Fruit fly (Drosophila melanogaster) whole organism, embryonic: ENCODE data around the gene Usp10.

ENCODE experiments used
- Atf3 ChIP-seq: fragments of 200-800 bp; sonication (Bioruptor generic); optimal IDR thresholded peaks from 3 replicates; lab custom pipeline; 2016; ENCODE audit warnings: missing biosample characterization, missing genetic modification characterization
- Awh ChIP-seq: fragments of 200-800 bp; sonication (Bioruptor generic); IDR thresholded peaks from 2 replicates; pipeline ENCODE4, ENCODE4 v1.3.6; 2022; ENCODE audit warnings: missing biosample characterization, missing genetic modification characterization
- Bdp1 ChIP-seq: fragments of 200-800 bp; sonication (Bioruptor generic); optimal IDR thresholded peaks from 3 replicates; lab custom pipeline; 2016; ENCODE audit warnings: missing biosample characterization, missing genetic modification characterization
- Bgb ChIP-seq: fragments of 200-800 bp; sonication (Bioruptor generic); IDR thresholded peaks from 2 replicates; pipeline ENCODE4 v1.3.6; 2022; ENCODE audit warnings: missing biosample characterization, missing genetic modification characterization; ENCODE audit not compliant: partially characterized antibody
- Bteb2 ChIP-seq: fragments of 200-800 bp; sonication (Bioruptor generic); optimal IDR thresholded peaks from 2 replicates; lab custom pipeline; 2016; ENCODE audit warnings: missing biosample characterization, missing genetic modification characterization
- CG11247 ChIP-seq: fragments of 200-800 bp; sonication (Bioruptor generic); IDR thresholded peaks from 2 replicates; pipeline ENCODE4 v1.3.6; 2022; ENCODE audit warnings: missing biosample characterization, missing genetic modification characterization
- CG12219 ChIP-seq: fragments of 200-800 bp; sonication (Bioruptor generic); optimal IDR thresholded peaks from 3 replicates; lab custom pipeline; 2018; ENCODE audit warnings: missing biosample characterization, mild to moderate bottlenecking, missing genetic modification characterization
- CG12299 ChIP-seq: fragments of 200-800 bp; sonication (Bioruptor generic); optimal IDR thresholded peaks from 2 replicates; lab custom pipeline; 2018; ENCODE audit warnings: missing biosample characterization, mild to moderate bottlenecking, missing genetic modification characterization
- CG13123 ChIP-seq: fragments of 200-800 bp; sonication (Bioruptor generic); optimal IDR thresholded peaks from 2 replicates; lab custom pipeline; 2016; ENCODE audit warnings: missing biosample characterization, missing genetic modification characterization
- CG14710 ChIP-seq: fragments of 200-800 bp; sonication (Bioruptor generic); optimal IDR thresholded peaks from 3 replicates; lab custom pipeline; 2019; ENCODE audit warnings: missing biosample characterization, mild to moderate bottlenecking, missing genetic modification characterization, moderate library complexity
- CG15479 ChIP-seq: fragments of 200-800 bp; sonication (Bioruptor generic); optimal IDR thresholded peaks from 3 replicates; lab custom pipeline; 2019; ENCODE audit warnings: missing biosample characterization, mild to moderate bottlenecking, missing genetic modification characterization, moderate library complexity
- CG15514 ChIP-seq: fragments of 200-800 bp; sonication (Bioruptor generic); optimal IDR thresholded peaks from 3 replicates; lab custom pipeline; 2017; ENCODE audit warnings: missing biosample characterization, missing genetic modification characterization, mild to moderate bottlenecking, moderate library complexity, missing genetic modification reagents
- CG1603 ChIP-seq: fragments of 200-800 bp; sonication (Bioruptor generic); optimal IDR thresholded peaks from 2 replicates; lab custom pipeline; 2019; ENCODE audit warnings: missing biosample characterization, mild to moderate bottlenecking, missing genetic modification characterization, moderate library complexity
- CG16813 ChIP-seq: fragments of 200-800 bp; sonication (Bioruptor generic); IDR thresholded peaks from 3 replicates; pipeline ENCODE4 v1.3.6; 2022; ENCODE audit warnings: missing biosample characterization, missing genetic modification characterization; ENCODE audit not compliant: partially characterized antibody
- CG17186 ChIP-seq: fragments of 200-800 bp; sonication (Bioruptor generic); optimal IDR thresholded peaks from 3 replicates; lab custom pipeline; 2017; ENCODE audit warnings: missing biosample characterization, missing genetic modification reagents, missing genetic modification characterization
- CG17802 ChIP-seq: fragments of 200-800 bp; sonication (Bioruptor generic); optimal IDR thresholded peaks from 2 replicates; lab custom pipeline; 2018; ENCODE audit warnings: missing biosample characterization, mild to moderate bottlenecking, missing genetic modification characterization, moderate library complexity
- CG30431 ChIP-seq: fragments of 200-800 bp; sonication (Bioruptor generic); optimal IDR thresholded peaks from 2 replicates; lab custom pipeline; 2017; ENCODE audit warnings: missing biosample characterization, missing genetic modification characterization
- CG33213 ChIP-seq: fragments of 200-800 bp; sonication (Bioruptor generic); optimal IDR thresholded peaks from 3 replicates; lab custom pipeline; 2016; ENCODE audit warnings: missing biosample characterization, missing genetic modification characterization
- CG7786 ChIP-seq: fragments of 200-800 bp; sonication (Bioruptor generic); optimal IDR thresholded peaks from 2 replicates; lab custom pipeline; 2016; ENCODE audit warnings: missing biosample characterization, missing genetic modification characterization
- CG7963 ChIP-seq: fragments of 200-800 bp; sonication (Bioruptor generic); IDR thresholded peaks from 3 replicates; pipeline ENCODE4 v1.3.6; 2022; ENCODE audit warnings: missing biosample characterization, missing genetic modification characterization; ENCODE audit not compliant: partially characterized antibody
- CG8290 ChIP-seq, 3 experiments: fragments of 200-800 bp; sonication (Bioruptor generic); optimal IDR thresholded peaks; 2 replicates each; lab custom pipeline; 2016 to 2019; ENCODE audit warnings: missing biosample characterization in 3 of 3, missing genetic modification characterization in 3 of 3, mild to moderate bottlenecking in 2 of 3, moderate library complexity in 1 of 3
- CG8765 ChIP-seq: fragments of 200-800 bp; sonication (Bioruptor generic); IDR thresholded peaks from 2 replicates; pipeline ENCODE4 v1.3.6; 2022; ENCODE audit warnings: missing biosample characterization, missing genetic modification characterization
- CG9437 ChIP-seq: fragments of 200-800 bp; sonication (Bioruptor generic); optimal IDR thresholded peaks from 2 replicates; lab custom pipeline; 2018; ENCODE audit warnings: missing biosample characterization, mild to moderate bottlenecking, missing genetic modification characterization
- CG9817 ChIP-seq: fragments of 200-800 bp; sonication (Bioruptor generic); optimal IDR thresholded peaks from 2 replicates; lab custom pipeline; 2018; ENCODE audit warnings: missing biosample characterization, mild to moderate bottlenecking, missing genetic modification characterization, moderate library complexity
- CrebB ChIP-seq: fragments of 200-800 bp; sonication (Bioruptor generic); optimal IDR thresholded peaks from 3 replicates; lab custom pipeline; 2018; ENCODE audit warnings: missing biosample characterization, mild to moderate bottlenecking, missing genetic modification characterization
- Doc2 ChIP-seq: fragments of 200-800 bp; sonication (Bioruptor generic); IDR thresholded peaks from 2 replicates; pipeline ENCODE4 v1.3.6; 2022; ENCODE audit warnings: missing biosample characterization, missing genetic modification characterization
- Doc3 ChIP-seq: fragments of 200-800 bp; sonication (Bioruptor generic); IDR thresholded peaks from 3 replicates; pipeline ENCODE4 v1.3.6; 2022; ENCODE audit warnings: missing biosample characterization, missing genetic modification characterization; ENCODE audit not compliant: partially characterized antibody
- E2f2 ChIP-seq: fragments of 200-800 bp; sonication (Bioruptor generic); IDR thresholded peaks from 2 replicates; pipeline ENCODE4 v1.3.6; 2022; ENCODE audit warnings: missing biosample characterization, missing genetic modification characterization
- Gsc ChIP-seq: fragments of 200-800 bp; sonication (Bioruptor generic); IDR thresholded peaks from 2 replicates; pipeline ENCODE4 v1.3.6; 2022; ENCODE audit warnings: missing biosample characterization, missing genetic modification characterization
- HmgD ChIP-seq: fragments of 200-800 bp; sonication (Bioruptor generic); optimal IDR thresholded peaks from 3 replicates; lab custom pipeline; 2016; ENCODE audit warnings: missing biosample characterization, missing genetic modification characterization
- Med ChIP-seq: fragments of 200-800 bp; sonication (Bioruptor generic); peaks from one replicate; lab custom pipeline; 2016; ENCODE audit warnings: missing biosample characterization, missing genetic modification characterization, mild to moderate bottlenecking, inconsistent platforms, moderate library complexity
- Mrtf ChIP-seq: fragments of 200-800 bp; sonication (Bioruptor generic); IDR thresholded peaks from 3 replicates; pipeline ENCODE4 v1.3.6; 2022; ENCODE audit warnings: missing biosample characterization, missing genetic modification characterization
- Myb ChIP-seq: fragments of 200-800 bp; sonication (Bioruptor generic); optimal IDR thresholded peaks from 2 replicates; lab custom pipeline; 2016; ENCODE audit warnings: missing biosample characterization, missing genetic modification characterization
- Sry-δ ChIP-seq: fragments of 200-800 bp; sonication (Bioruptor generic); optimal IDR thresholded peaks from 2 replicates; lab custom pipeline; 2016; ENCODE audit warnings: missing biosample characterization, missing genetic modification characterization
- Usf ChIP-seq: fragments of 200-800 bp; sonication (Bioruptor generic); optimal IDR thresholded peaks from 2 replicates; lab custom pipeline; 2017; ENCODE audit warnings: missing genotype, missing biosample characterization, missing genetic modification characterization
- bab2 ChIP-seq: fragments of 200-800 bp; sonication (Bioruptor generic); optimal IDR thresholded peaks from 2 replicates; lab custom pipeline; 2016; ENCODE audit warnings: missing biosample characterization, missing genetic modification characterization
- bbx ChIP-seq: fragments of 200-800 bp; sonication (Bioruptor generic); IDR thresholded peaks from 2 replicates; pipeline ENCODE4 v1.3.6; 2022; ENCODE audit warnings: missing biosample characterization, missing genetic modification characterization; ENCODE audit not compliant: partially characterized antibody
- dm ChIP-seq: fragments of 200-800 bp; sonication (Bioruptor generic); optimal IDR thresholded peaks from 3 replicates; lab custom pipeline; 2016; ENCODE audit warnings: missing biosample characterization, missing genetic modification characterization
- ftz-f1 ChIP-seq: fragments of 200-800 bp; sonication (Bioruptor generic); optimal IDR thresholded peaks from 2 replicates; lab custom pipeline; 2016; ENCODE audit warnings: missing biosample characterization, missing genetic modification characterization
- inv ChIP-seq: fragments of 200-800 bp; sonication (Bioruptor generic); IDR thresholded peaks from 2 replicates; pipeline ENCODE4 v1.3.6; 2022; ENCODE audit warnings: missing biosample characterization, missing genetic modification characterization; ENCODE audit not compliant: partially characterized antibody
- jing ChIP-seq: fragments of 200-800 bp; sonication (Bioruptor generic); optimal IDR thresholded peaks from 2 replicates; lab custom pipeline; 2018; ENCODE audit warnings: missing biosample characterization, mild to moderate bottlenecking, missing genetic modification characterization
- klu ChIP-seq: fragments of 200-800 bp; sonication (Bioruptor generic); IDR thresholded peaks from 2 replicates; pipeline ENCODE4 v1.3.6; 2022; ENCODE audit warnings: missing biosample characterization, missing genetic modification characterization
- nmo ChIP-seq: fragments of 200-800 bp; sonication (Bioruptor generic); optimal IDR thresholded peaks from 2 replicates; lab custom pipeline; 2018; ENCODE audit warnings: missing biosample characterization, mild to moderate bottlenecking, missing genetic modification characterization, moderate library complexity
- org-1 ChIP-seq: fragments of 200-800 bp; sonication (Bioruptor generic); optimal IDR thresholded peaks from 2 replicates; lab custom pipeline; 2017; ENCODE audit warnings: missing biosample characterization, missing genetic modification characterization
- phol ChIP-seq: fragments of 200-800 bp; sonication (Bioruptor generic); optimal IDR thresholded peaks from 3 replicates; lab custom pipeline; 2018; ENCODE audit warnings: missing biosample characterization, mild to moderate bottlenecking, missing genetic modification characterization, moderate library complexity
- prd ChIP-seq, 3 experiments: fragments of >200 bp in 2 of 3; fragments of 200-800 bp in 1 of 3; sonication (Bioruptor generic) in 1 of 3; optimal IDR thresholded peaks in 2 of 3; IDR thresholded peaks in 1 of 3; 2 replicates in 2 of 3; 3 replicates in 1 of 3; pipeline versions ENCODE4 v1.3.6 to Lab custom; 2017 to 2022; ENCODE audit warnings: missing biosample characterization in 1 of 3, missing genetic modification characterization in 1 of 3
- sim ChIP-seq: fragments of 200-800 bp; sonication (Bioruptor generic); IDR thresholded peaks from 2 replicates; pipeline ENCODE4 v1.3.6; 2022; ENCODE audit warnings: missing biosample characterization, missing genetic modification characterization
- slbo ChIP-seq: fragments of 200-800 bp; sonication (Bioruptor generic); IDR thresholded peaks from 2 replicates; pipeline ENCODE4 v1.3.6; 2022; ENCODE audit warnings: missing biosample characterization, missing genetic modification characterization
- wor ChIP-seq: fragments of 200-800 bp; sonication (Bioruptor generic); IDR thresholded peaks from 2 replicates; pipeline ENCODE4 v1.3.6; 2022; ENCODE audit warnings: missing biosample characterization, missing genetic modification characterization
- zfh1 ChIP-seq: fragments of 200-800 bp; sonication (Bioruptor generic); IDR thresholded peaks from 3 replicates; pipeline ENCODE4 v1.3.6; 2022; ENCODE audit warnings: missing biosample characterization, missing genetic modification characterization

Gene Usp10

dm6 chr3L:871713-872112 is at the start of gene Usp10 (continued):
- TF ChIP-seq Awh (GFP tag; lab: Robert Waterston, UW) (no peak), CG12219 (GFP tag; lab: Kevin White, UChicago) (no peak), CG8290 (GFP tag; optimal IDR thresholded peaks at IDR 0.05; lab: Kevin White, UChicago) (no peak), CG8290 (tag; optimal IDR thresholded peaks at IDR 0.05; lab: Kevin White, UChicago) (peak in 1 of 2 experiments; percentile 47), CG1603 (tag; lab: Kevin White, UChicago) (peak; percentile 78), jing (no peak), dm (GFP tag; lab: Kevin White, UChicago) (peak; percentile 22), wor (GFP tag; lab: Robert Waterston, UW) (no peak), CG33213 (GFP tag; lab: Kevin White, UChicago) (no peak), sim (GFP tag; lab: Robert Waterston, UW) (no peak), Atf3 (no peak), CG12299 (tag; lab: Kevin White, UChicago) (no peak), phol (tag; lab: Kevin White, UChicago) (peak; percentile 34), ftz-f1 (peak; percentile 69), CG15479 (GFP tag; lab: Kevin White, UChicago) (peak; percentile 48), CG7963 (GFP tag; lab: Robert Waterston, UW) (peak; percentile 73), CG30431 (GFP tag; lab: Kevin White, UChicago) (no peak), slbo (GFP tag; lab: Robert Waterston, UW) (no peak), Sry-δ (GFP tag; lab: Kevin White, UChicago) (peak; percentile 81), Doc2 (GFP tag; lab: Robert Waterston, UW) (no peak), CG9817 (tag; lab: Kevin White, UChicago) (no peak), zfh1 (GFP tag; lab: Robert Waterston, UW) (no peak), CG8765 (GFP tag; lab: Robert Waterston, UW) (no peak), CG11247 (GFP tag; lab: Robert Waterston, UW) (no peak), CG17186 (peak; percentile 76), CG17802 (tag; lab: Kevin White, UChicago) (no peak), CG7786 (GFP tag; lab: Kevin White, UChicago) (no peak), CG13123 (no peak), prd (optimal IDR thresholded peaks at IDR 0.05; lab: Kevin White, UChicago) (no peak), prd (GFP tag; IDR thresholded peaks at IDR 0.05; lab: Robert Waterston, UW) (no peak), Gsc (GFP tag; lab: Robert Waterston, UW) (no peak), bab2 (GFP tag; lab: Kevin White, UChicago) (no peak), CrebB (tag; lab: Kevin White, UChicago) (no peak), org-1 (GFP tag; lab: Kevin White, UChicago) (no peak), CG16813 (GFP tag; lab: Robert Waterston, UW) (peak; percentile 81), CG15514 (GFP tag; lab: Kevin White, UChicago) (peak; percentile 50), Myb (GFP tag; lab: Kevin White, UChicago) (peak; percentile 42), nmo (peak; percentile 24), HmgD (GFP tag; lab: Kevin White, UChicago) (peak; percentile 25), inv (GFP tag; lab: Robert Waterston, UW) (peak; percentile 49; the same call in 1 of the 2 replicates), E2f2 (GFP tag; lab: Robert Waterston, UW) (peak; percentile 99), Mrtf (GFP tag; lab: Robert Waterston, UW) (no peak), Doc3 (GFP tag; lab: Robert Waterston, UW) (peak; percentile 59; the same call in 2 of the 3 replicates), klu (GFP tag; lab: Robert Waterston, UW) (no peak), Usf (GFP tag; lab: Kevin White, UChicago) (no peak), CG9437 (GFP tag; lab: Kevin White, UChicago) (no peak), Bgb (peak; percentile 82), Med (GFP tag; lab: Kevin White, UChicago) (peak; percentile 40), Bdp1 (no peak), bbx (GFP tag; lab: Robert Waterston, UW) (peak; percentile 80), Bteb2 (GFP tag; lab: Kevin White, UChicago) (no peak), CG14710 (peak; percentile 55)
